Worm (Caenorhabditis elegans) whole organism, L3 larva: ENCODE data around the gene C14B1.12.

ENCODE experiments used
- ama-1 ChIP-seq: fragments of 150-350 bp; optimal IDR thresholded peaks from 2 replicates; lab custom pipeline; 2018
- elt-1 ChIP-seq: fragments of 150-350 bp; optimal IDR thresholded peaks from 2 replicates; lab custom pipeline; 2014; ENCODE audit warnings: missing biosample characterization, missing genetic modification characterization
- elt-3 ChIP-seq, 3 experiments: fragments of 150-350 bp in 1 of 3; sonication (generic microtip) in 2 of 3; optimal IDR thresholded peaks; 2 replicates in 2 of 3; 4 replicates in 1 of 3; lab custom pipeline; 2014 to 2017; ENCODE audit warnings: missing biosample characterization in 3 of 3, missing genetic modification characterization in 3 of 3
- mdl-1 ChIP-seq: fragments of 150-350 bp; optimal IDR thresholded peaks from 2 replicates; lab custom pipeline; 2014; ENCODE audit warnings: missing biosample characterization, missing genetic modification characterization
- nhr-25 ChIP-seq: sonication (generic microtip); optimal IDR thresholded peaks from 2 replicates; lab custom pipeline; 2017; ENCODE audit warnings: missing biosample characterization, missing genetic modification characterization
- nhr-28 ChIP-seq: fragments of 150-350 bp; optimal IDR thresholded peaks from 2 replicates; lab custom pipeline; 2014; ENCODE audit warnings: missing biosample characterization, missing genetic modification characterization
- pqm-1 ChIP-seq: fragments of 150-350 bp; optimal IDR thresholded peaks from 2 replicates; lab custom pipeline; 2017; ENCODE audit warnings: missing biosample characterization, missing genetic modification characterization, inconsistent platforms
- snpc-4 ChIP-seq: fragments of 150-350 bp; optimal IDR thresholded peaks from 2 replicates; lab custom pipeline; 2014; ENCODE audit warnings: missing biosample characterization, missing genetic modification characterization
- unc-39 ChIP-seq: sonication (generic microtip); optimal IDR thresholded peaks from 4 replicates; lab custom pipeline; 2017; ENCODE audit warnings: missing biosample characterization, missing genetic modification characterization

DNA sequence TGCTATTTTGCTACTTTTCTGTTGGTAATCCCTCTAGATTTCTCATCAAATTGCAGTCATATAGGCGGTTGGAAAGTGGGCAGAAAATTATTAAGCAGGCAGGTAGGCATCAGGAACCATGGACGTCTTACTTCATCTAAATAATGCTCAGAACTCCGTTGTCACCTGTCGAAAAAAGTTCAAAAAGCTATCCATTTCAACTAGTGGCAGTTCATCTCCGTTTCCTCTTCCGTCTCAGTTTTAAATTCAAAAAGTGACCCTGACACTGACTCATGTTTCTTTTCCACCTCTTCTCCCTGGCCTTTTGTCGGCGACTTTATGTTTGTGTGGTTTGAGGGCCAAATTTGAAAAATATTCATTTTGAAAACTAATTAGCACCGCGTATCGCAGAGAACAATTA lies 49.8 kb upstream of the C14B1.12 start:
- TF ChIP-seq nhr-28 (no peak), unc-39 (tag; lab: Kevin White, UChicago) (no peak), nhr-25 (tag; lab: Kevin White, UChicago) (peak; percentile 25), pqm-1 (tag; lab: Kevin White, UChicago) (no peak), snpc-4 (tag; lab: Kevin White, UChicago) (no peak), elt-1 (tag; lab: Kevin White, UChicago) (no peak), ama-1 (lab: Kevin White, UChicago) (no peak), mdl-1 (tag; lab: Kevin White, UChicago) (no peak), elt-3 (tag; optimal IDR thresholded peaks at IDR 0.05; lab: Kevin White, UChicago) (no peak)
